Worm (Caenorhabditis elegans): ENCODE measurements around the gene T07G12.4.

Gene T07G12.4

ce11 chrIV:10518652-10519051, 19.8 kb downstream of the T07G12.4 start:
- no peak for TF ChIP-seq unc-130 (tag; optimal IDR thresholded peaks at IDR 0.05)
- no peak for TF ChIP-seq unc-86 (tag; optimal IDR thresholded peaks at IDR 0.05)
- no peak for TF ChIP-seq fkh-10 (GFP tag; optimal IDR thresholded peaks at IDR 0.05)
- TF ChIP-seq fkh-8 (tag; optimal IDR thresholded peaks at IDR 0.05): peak; percentile 54
- no peak for TF ChIP-seq ztf-4 (tag; optimal IDR thresholded peaks at IDR 0.05)
- no peak for TF ChIP-seq ceh-90 (tag; optimal IDR thresholded peaks at IDR 0.05)
- no peak for TF ChIP-seq mep-1 (tag; optimal IDR thresholded peaks at IDR 0.05)
- TF ChIP-seq tlp-1 (tag; optimal IDR thresholded peaks at IDR 0.05): no peak
- no peak for TF ChIP-seq zip-4 (GFP tag; optimal IDR thresholded peaks at IDR 0.05)
- peak; percentile 69 for TF ChIP-seq dsc-1 (tag; optimal IDR thresholded peaks at IDR 0.05)
- TF ChIP-seq nhr-12 (tag; optimal IDR thresholded peaks at IDR 0.05): no peak
- TF ChIP-seq rnt-1 (tag; optimal IDR thresholded peaks at IDR 0.05): no peak
- TF ChIP-seq efl-3 (GFP tag; optimal IDR thresholded peaks at IDR 0.05): no peak
- no peak for TF ChIP-seq lin-35 (GFP tag; optimal IDR thresholded peaks at IDR 0.05)
- TF ChIP-seq sox-4 (tag; optimal IDR thresholded peaks at IDR 0.05): peak; percentile 55
- no peak for TF ChIP-seq zag-1 (tag; optimal IDR thresholded peaks at IDR 0.05)
- peak; percentile 3 for TF ChIP-seq nhr-71 (tag; optimal IDR thresholded peaks at IDR 0.05)

- TF ChIP-seq blmp-1 (tag; optimal IDR thresholded peaks at IDR 0.05) (peak; percentile 15), hlh-17 (GFP tag; optimal IDR thresholded peaks at IDR 0.05; ENCODE audit: borderline replicate concordance) (no peak)
Measured at ce11 chrIV:10515128-10515527, 23.4 kb downstream of the T07G12.4 start, which contains the start of gene C02F4.4. C02F4.4 (minus strand) TSS chrIV:10515228.

ce11 chrIV:10513266-10513665, 25.2 kb downstream of the T07G12.4 start:
- TF ChIP-seq elt-2 (tag; optimal IDR thresholded peaks at IDR 0.05) (peak; percentile 31), fkh-8 (tag; optimal IDR thresholded peaks at IDR 0.05) (no peak), ces-1 (GFP tag; optimal IDR thresholded peaks at IDR 0.05) (no peak), ceh-63 (GFP tag; optimal IDR thresholded peaks at IDR 0.05) (no peak)

ce11 chrIV:10512752-10513151, 25.7 kb downstream of the T07G12.4 start:
- TF ChIP-seq nhr-85 (tag): no peak
- TF ChIP-seq unc-62 (GFP tag; optimal IDR thresholded peaks at IDR 0.05): no peak
- no peak for TF ChIP-seq nhr-77 (tag; optimal IDR thresholded peaks at IDR 0.05)
- peak; percentile 69 for TF ChIP-seq lin-14 (GFP tag; optimal IDR thresholded peaks at IDR 0.05)
- no peak for TF ChIP-seq nhr-76 (tag; optimal IDR thresholded peaks at IDR 0.05)
- TF ChIP-seq egl-13 (tag; optimal IDR thresholded peaks at IDR 0.05): no peak
- peak; percentile 77 for TF ChIP-seq pag-3 (tag; optimal IDR thresholded peaks at IDR 0.05; ENCODE audit: borderline replicate concordance, insufficient read depth)
- TF ChIP-seq efl-1 (optimal IDR thresholded peaks at IDR 0.05): no peak
- peak in 1 of 2 experiments; percentile 78 for TF ChIP-seq efl-1 (GFP tag; optimal IDR thresholded peaks at IDR 0.05 in 1 of 2)
- TF ChIP-seq mep-1 (tag; optimal IDR thresholded peaks at IDR 0.05): peak; percentile 41
- no peak for TF ChIP-seq jun-1 (tag; optimal IDR thresholded peaks at IDR 0.05)
- TF ChIP-seq nhr-71 (tag; optimal IDR thresholded peaks at IDR 0.05): peak; percentile 53
- TF ChIP-seq lsy-2 (tag; optimal IDR thresholded peaks at IDR 0.05): peak in 1 of 2 experiments; percentile 40
- peak; percentile 51 for TF ChIP-seq rnt-1 (tag; optimal IDR thresholded peaks at IDR 0.05)
- no peak for TF ChIP-seq ztf-4 (tag; optimal IDR thresholded peaks at IDR 0.05)
- TF ChIP-seq C04F5.9 (tag; optimal IDR thresholded peaks at IDR 0.05): no peak
- TF ChIP-seq ceh-8 (GFP tag; optimal IDR thresholded peaks at IDR 0.05): no peak
- peak; percentile 50 for TF ChIP-seq unc-130 (tag; optimal IDR thresholded peaks at IDR 0.05)
- peak; percentile 94 for TF ChIP-seq fkh-4 (tag; optimal IDR thresholded peaks at IDR 0.05; ENCODE audit: borderline replicate concordance)
- no peak for TF ChIP-seq hlh-4 (tag; optimal IDR thresholded peaks at IDR 0.05)
- TF ChIP-seq mef-2 (tag; optimal IDR thresholded peaks at IDR 0.05): peak; percentile 10
- TF ChIP-seq snu-23 (GFP tag; optimal IDR thresholded peaks at IDR 0.05): peak; percentile 39
- TF ChIP-seq mdl-1 (tag; optimal IDR thresholded peaks at IDR 0.05): no peak
- peak; percentile 99 for TF ChIP-seq dsc-1 (tag; optimal IDR thresholded peaks at IDR 0.05)

Measured in whole organism, L1 larva.